2 fruit fly cellular contexts compared by ENCODE assay signal in genomic region chr3R:16558623-16559155, dm6.
TF ChIP-seq lines count a peak whose summit lies in the region.

No protein-coding gene starts in this region.

- no peak for TF ChIP-seq CTCF in whole organism, embryonic (GFP tag; optimal IDR thresholded peaks at IDR 0.05; lab: Kevin White, UChicago)

TF ChIP-seq in whole organism, embryonic, 481 proteins besides CTCF, POLR2A, EP300 and RAD21 (continues in another document):
- TF ChIP-seq Gsc (GFP tag; IDR thresholded peaks at IDR 0.05; lab: Robert Waterston, UW) = no peak
- no peak for TF ChIP-seq scrt (GFP tag; optimal IDR thresholded peaks at IDR 0.05; lab: Kevin White, UChicago)
- TF ChIP-seq org-1 (GFP tag; optimal IDR thresholded peaks at IDR 0.05; lab: Kevin White, UChicago) = no peak
- TF ChIP-seq CG6854 (GFP tag; optimal IDR thresholded peaks at IDR 0.05; lab: Kevin White, UChicago) = no peak
- no peak for TF ChIP-seq eyg (GFP tag; optimal IDR thresholded peaks at IDR 0.05; lab: Kevin White, UChicago)
- peak; percentile 48; the same call in 1 of the 2 replicates for TF ChIP-seq HLH3B (GFP tag; IDR thresholded peaks at IDR 0.05; lab: Robert Waterston, UW)
- no peak for TF ChIP-seq CG34376 (GFP tag; optimal IDR thresholded peaks at IDR 0.05; lab: Kevin White, UChicago)
- no peak for TF ChIP-seq kay (GFP tag; optimal IDR thresholded peaks at IDR 0.05; lab: Kevin White, UChicago)
- no peak for TF ChIP-seq Sin3A (optimal IDR thresholded peaks at IDR 0.05; lab: Kevin White, UChicago)
- no peak for TF ChIP-seq Sry-β (GFP tag; optimal IDR thresholded peaks at IDR 0.05; lab: Kevin White, UChicago)
- no peak for TF ChIP-seq pan (optimal IDR thresholded peaks at IDR 0.05; lab: Kevin White, UChicago)
- TF ChIP-seq pan (GFP tag; optimal IDR thresholded peaks at IDR 0.05 in 1 of 2, IDR thresholded peaks at IDR 0.05 in 1 of 2) = peak in 1 of 2 experiments; percentile 48
- TF ChIP-seq CG14014 (GFP tag; IDR thresholded peaks at IDR 0.05; lab: Robert Waterston, UW) = 0 out of 2 replicates have a peak, but pooled peaks have one; percentile 30
- TF ChIP-seq CG1233 (GFP tag; optimal IDR thresholded peaks at IDR 0.05; lab: Kevin White, UChicago) = no peak
- 0 out of 3 replicates have a peak, but pooled peaks have one; percentile 25 for TF ChIP-seq ase (GFP tag; IDR thresholded peaks at IDR 0.05; lab: Robert Waterston, UW)
- TF ChIP-seq CG3407 (GFP tag; optimal IDR thresholded peaks at IDR 0.05; lab: Kevin White, UChicago) = no peak
- no peak for TF ChIP-seq Atf3 (GFP tag; optimal IDR thresholded peaks at IDR 0.05; lab: Kevin White, UChicago)
- 0 out of 3 replicates have a peak, but pooled peaks have one; percentile 45 for TF ChIP-seq so (GFP tag; IDR thresholded peaks at IDR 0.05; lab: Robert Waterston, UW)
- no peak for TF ChIP-seq CG5245 (GFP tag; optimal IDR thresholded peaks at IDR 0.05; lab: Kevin White, UChicago)
- 0 out of 2 replicates have a peak, but pooled peaks have one; percentile 43 for TF ChIP-seq H2.0 (GFP tag; IDR thresholded peaks at IDR 0.05; lab: Robert Waterston, UW)
- no peak for TF ChIP-seq HmgZ (tag; optimal IDR thresholded peaks at IDR 0.05; lab: Kevin White, UChicago)
- TF ChIP-seq CG4360 (GFP tag; IDR thresholded peaks at IDR 0.05; lab: Robert Waterston, UW) = no peak
- TF ChIP-seq CG30431 (GFP tag; optimal IDR thresholded peaks at IDR 0.05; lab: Kevin White, UChicago) = no peak
- TF ChIP-seq CG18599 (GFP tag; optimal IDR thresholded peaks at IDR 0.05; lab: Kevin White, UChicago) = peak; percentile 41
- peak; percentile 60; the same call in 1 of the 2 replicates for TF ChIP-seq crol (GFP tag; IDR thresholded peaks at IDR 0.05; lab: Robert Waterston, UW)
- TF ChIP-seq CG14667 (GFP tag; IDR thresholded peaks at IDR 0.05; lab: Robert Waterston, UW) = no peak
- TF ChIP-seq E2f2 (GFP tag; IDR thresholded peaks at IDR 0.05; lab: Robert Waterston, UW) = peak; percentile 18; the same call in 1 of the 2 replicates
- TF ChIP-seq CG7745 (tag; optimal IDR thresholded peaks at IDR 0.05; lab: Kevin White, UChicago) = no peak
- peak; percentile 23 for TF ChIP-seq phol (tag; optimal IDR thresholded peaks at IDR 0.05; lab: Kevin White, UChicago)
- TF ChIP-seq Hr51 (GFP tag; optimal IDR thresholded peaks at IDR 0.05; lab: Kevin White, UChicago) = no peak
- TF ChIP-seq CG3163 (GFP tag; optimal IDR thresholded peaks at IDR 0.05; lab: Kevin White, UChicago) = no peak
- no peak for TF ChIP-seq fd3F (GFP tag; optimal IDR thresholded peaks at IDR 0.05; lab: Kevin White, UChicago)
- no peak for TF ChIP-seq amos (GFP tag; IDR thresholded peaks at IDR 0.05; lab: Robert Waterston, UW; ENCODE audit: partially characterized antibody)
- no peak for TF ChIP-seq sima (GFP tag; optimal IDR thresholded peaks at IDR 0.05; lab: Kevin White, UChicago)
- TF ChIP-seq CG15269 (tag; optimal IDR thresholded peaks at IDR 0.05; lab: Kevin White, UChicago) = peak; percentile 27
- TF ChIP-seq pb (GFP tag; optimal IDR thresholded peaks at IDR 0.05; lab: Kevin White, UChicago) = no peak
- peak; percentile 47 for TF ChIP-seq chm (GFP tag; IDR thresholded peaks at IDR 0.05; lab: Robert Waterston, UW)
- TF ChIP-seq CG8924 (tag; optimal IDR thresholded peaks at IDR 0.05; lab: Kevin White, UChicago) = no peak
- no peak for TF ChIP-seq dan (GFP tag; IDR thresholded peaks at IDR 0.05; lab: Robert Waterston, UW)
- TF ChIP-seq ttk (GFP tag; IDR thresholded peaks at IDR 0.05; lab: Robert Waterston, UW) = 0 out of 2 replicates have a peak, but pooled peaks have one; percentile 11
- no peak for TF ChIP-seq CG1602 (GFP tag; optimal IDR thresholded peaks at IDR 0.05; lab: Kevin White, UChicago)
- no peak for TF ChIP-seq CG1024 (GFP tag; IDR thresholded peaks at IDR 0.05; lab: Robert Waterston, UW)
- no peak for TF ChIP-seq bigmax (GFP tag; optimal IDR thresholded peaks at IDR 0.05; lab: Kevin White, UChicago)
- peak in 1 of 2 experiments; percentile 4 for TF ChIP-seq Pdp1 (GFP tag; optimal IDR thresholded peaks at IDR 0.05; lab: Kevin White, UChicago)
- peak; percentile 61 for TF ChIP-seq sd (tag; optimal IDR thresholded peaks at IDR 0.05; lab: Kevin White, UChicago)

TF ChIP-seq in whole organism, prepupa, 60 proteins besides CTCF, POLR2A, EP300 and RAD21:
- TF ChIP-seq CG7368 (GFP tag; optimal IDR thresholded peaks at IDR 0.05; lab: Kevin White, UChicago) (no peak), cyc (GFP tag; optimal IDR thresholded peaks at IDR 0.05; lab: Kevin White, UChicago) (peak; percentile 26), CG16779 (tag; optimal IDR thresholded peaks at IDR 0.05; lab: Kevin White, UChicago) (no peak), svp (GFP tag; lab: Kevin White, UChicago) (peak; percentile 56), topi (GFP tag; optimal IDR thresholded peaks at IDR 0.05; lab: Kevin White, UChicago) (peak; percentile 8)

Comparison
In these comparisons a context has a peak if more than half of its experiments do, and no peak if none do; other contexts are left out.
1. Of the 7 proteins assayed by ChIP-seq in both whole organism, embryonic and whole organism, prepupa: peak only in whole organism, embryonic: Blimp-1 and Sox102F; only in whole organism, prepupa: none; in both: none; in neither: 5.